Worm (Caenorhabditis elegans) whole organism, midembryonic: ENCODE data around the gene Y43F8C.6.

Source experiments
- T22C8.4 ChIP-seq: fragments of 200-800 bp; sonication (Bioruptor generic); IDR thresholded peaks from 2 replicates; pipeline ENCODE4 v1.3.6; 2022; ENCODE audit warnings: missing genetic modification characterization, missing compliant biosample characterization
- cog-1 ChIP-seq: sonication (generic microtip); optimal IDR thresholded peaks from 2 replicates; lab custom pipeline; 2016; ENCODE audit warnings: missing genetic modification characterization, missing compliant biosample characterization
- flt-1 ChIP-seq: fragments of 200-800 bp; sonication (Bioruptor generic); IDR thresholded peaks from 2 replicates; pipeline ENCODE4 v1.3.6; 2022; ENCODE audit warnings: missing genetic modification characterization, missing compliant biosample characterization
- klf-2 ChIP-seq: fragments of 200-800 bp; sonication (Bioruptor generic); conservative IDR thresholded peaks from 2 replicates; pipeline ENCODE4 v1.3.6; 2022; ENCODE audit warnings: missing genetic modification reagents, missing genetic modification characterization, missing compliant biosample characterization
- med-1 ChIP-seq: sonication (generic microtip); optimal IDR thresholded peaks from 2 replicates; lab custom pipeline; 2017; ENCODE audit warnings: missing genetic modification characterization, mild to moderate bottlenecking, missing compliant biosample characterization, antibody characterized with exemption, missing genetic modification reagents; ENCODE audit not compliant: insufficient read depth
- ref-1 ChIP-seq: fragments of 200-800 bp; sonication (Bioruptor generic); conservative IDR thresholded peaks from 2 replicates; pipeline ENCODE4 v1.3.6; 2022; ENCODE audit warnings: missing genetic modification reagents, missing genetic modification characterization, missing compliant biosample characterization
- tab-1 ChIP-seq: fragments of 200-800 bp; sonication (Bioruptor generic); IDR thresholded peaks from 2 replicates; pipeline ENCODE4 v1.3.6; 2022; ENCODE audit warnings: missing genetic modification characterization, missing compliant biosample characterization
- ztf-23 ChIP-seq: fragments of 200-800 bp; sonication (Bioruptor generic); IDR thresholded peaks from 2 replicates; pipeline ENCODE4 v1.3.6; 2022; ENCODE audit warnings: missing genetic modification reagents, missing genetic modification characterization, missing compliant biosample characterization
- ztf-29 ChIP-seq: fragments of 200-800 bp; sonication (Bioruptor generic); IDR thresholded peaks from 2 replicates; pipeline ENCODE4 v1.3.6; 2022; ENCODE audit warnings: missing genetic modification reagents, missing genetic modification characterization, missing compliant biosample characterization

The Y43F8C.6 gene

DNA sequence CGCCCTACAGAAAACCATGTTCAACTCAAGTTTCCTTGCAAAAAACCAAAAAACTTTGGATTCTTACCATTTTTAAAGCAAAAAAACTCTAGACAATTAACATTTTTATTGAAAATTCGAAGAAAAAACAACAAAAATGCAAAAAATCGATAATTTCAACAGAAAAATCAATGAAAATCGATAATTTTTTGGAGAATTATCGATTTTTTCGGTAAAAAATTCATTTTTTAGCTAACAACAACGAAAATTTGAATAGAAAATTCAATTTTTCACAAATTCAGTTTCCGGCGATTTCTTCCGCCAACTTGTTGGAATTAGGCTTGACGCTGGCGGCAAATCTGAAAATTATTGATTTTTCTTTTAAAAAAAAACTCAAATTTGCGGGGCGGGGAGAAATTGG, 7.8 kb downstream of the Y43F8C.6 start:
- TF ChIP-seq T22C8.4 (GFP tag; lab: Robert Waterston, UW): peak; percentile 91
- no peak for TF ChIP-seq ztf-23

DNA sequence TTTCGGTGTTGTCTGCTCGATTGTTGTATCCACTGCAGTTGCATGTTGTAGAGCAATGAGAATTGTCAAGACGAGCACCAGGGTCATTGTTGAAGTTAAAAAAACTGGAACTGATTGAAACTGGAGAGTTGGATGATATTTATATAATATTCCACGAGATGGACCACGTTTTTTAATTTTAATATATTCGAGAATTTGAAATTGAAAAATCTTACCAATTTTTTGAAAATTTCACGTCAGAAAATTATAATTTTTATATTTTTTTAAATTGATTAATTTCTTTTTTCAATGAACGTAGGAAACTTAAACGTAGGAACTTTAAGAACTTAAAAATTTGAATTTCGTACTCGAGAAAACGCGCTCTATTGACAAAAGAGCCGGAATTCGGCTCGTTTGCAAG, 8.2 kb downstream of the Y43F8C.6 start, which contains the start of gene Y43F8C.5:
Y43F8C.5 (minus strand) TSS at position 101 of the 400 bp plus-strand sequence.
- TF ChIP-seq ztf-29 (GFP tag; lab: Robert Waterston, UW) (no peak), T22C8.4 (GFP tag; lab: Robert Waterston, UW) (no peak), med-1 (GFP tag; lab: Kevin White, UChicago) (no peak), ref-1 (GFP tag; lab: Robert Waterston, UW) (no peak), tab-1 (GFP tag; lab: Robert Waterston, UW) (no peak), cog-1 (no peak), flt-1 (GFP tag; lab: Robert Waterston, UW) (no peak), klf-2 (GFP tag; lab: Robert Waterston, UW) (no peak), ztf-23 (no peak)

DNA sequence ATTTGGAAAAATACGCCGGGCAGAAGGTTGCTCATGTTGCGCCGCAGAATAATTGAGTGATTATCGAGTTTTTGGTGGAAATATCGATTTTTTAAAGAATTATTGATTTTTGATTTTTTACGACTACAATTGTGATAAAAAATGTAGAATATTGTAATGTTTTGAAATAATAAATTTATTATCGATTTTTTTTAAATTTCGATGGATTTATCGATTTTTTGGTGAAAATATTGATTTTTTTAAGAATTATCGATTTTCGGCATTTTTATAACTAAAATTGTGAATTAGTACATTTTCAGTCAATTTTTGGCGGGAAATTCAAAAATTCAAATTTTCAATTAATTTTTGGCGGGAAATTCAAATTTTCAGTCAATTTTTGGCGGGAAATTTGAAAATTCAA, 10.1 kb downstream of the Y43F8C.6 start:
- TF ChIP-seq cog-1 (no peak), T22C8.4 (GFP tag; lab: Robert Waterston, UW) (peak; percentile 93)

DNA sequence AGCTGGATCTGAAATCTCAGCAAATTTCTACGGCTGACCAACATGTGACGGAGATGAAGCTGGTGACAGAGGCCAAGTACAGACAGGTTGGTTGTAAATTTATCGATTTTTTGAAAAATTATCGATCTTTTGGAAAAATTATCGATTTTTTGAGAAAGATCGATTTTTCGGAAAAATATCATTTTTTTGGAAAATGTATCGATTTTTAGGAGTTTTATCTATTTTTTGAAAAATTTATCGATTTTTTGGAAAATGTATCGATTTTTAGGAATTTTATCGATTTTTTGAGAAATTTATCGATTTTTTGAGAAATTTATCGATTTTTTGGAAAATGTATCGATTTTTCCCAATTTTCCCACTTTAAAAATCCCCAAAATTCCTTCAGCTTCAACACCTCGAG, 10.7 kb downstream of the Y43F8C.6 start:
- TF ChIP-seq tab-1 (GFP tag; lab: Robert Waterston, UW) (no peak), klf-2 (GFP tag; lab: Robert Waterston, UW) (peak; percentile 17; the same call in 1 of the 2 replicates), flt-1 (GFP tag; lab: Robert Waterston, UW) (no peak), ref-1 (GFP tag; lab: Robert Waterston, UW) (no peak), T22C8.4 (GFP tag; lab: Robert Waterston, UW) (peak; percentile 99)

DNA sequence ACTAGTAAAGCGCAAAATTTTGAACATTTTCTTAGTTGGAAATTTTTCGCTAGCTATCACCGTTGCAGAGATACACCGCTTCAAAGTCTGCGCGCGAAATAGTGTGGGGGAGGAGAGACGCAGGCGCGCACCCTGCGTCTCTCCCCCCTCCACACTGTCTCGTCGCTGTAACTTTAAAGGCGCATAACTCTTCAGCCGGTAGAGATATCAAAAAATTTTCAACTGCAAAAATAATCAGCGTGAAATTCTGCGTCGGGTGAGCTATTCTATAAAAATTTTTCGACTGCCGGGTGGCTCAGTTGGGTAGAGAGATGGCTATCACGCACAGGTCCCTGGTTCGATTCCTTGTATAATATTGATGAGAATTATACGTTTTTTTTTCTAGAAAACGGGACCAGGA, 11.2 kb downstream of the Y43F8C.6 start:
- TF ChIP-seq ztf-23 (no peak), med-1 (GFP tag; lab: Kevin White, UChicago) (no peak), ztf-29 (GFP tag; lab: Robert Waterston, UW) (no peak), ref-1 (GFP tag; lab: Robert Waterston, UW) (no peak), T22C8.4 (GFP tag; lab: Robert Waterston, UW) (no peak), tab-1 (GFP tag; lab: Robert Waterston, UW) (no peak; the same call in 1 of the 2 replicates), flt-1 (GFP tag; lab: Robert Waterston, UW) (no peak), cog-1 (no peak), klf-2 (GFP tag; lab: Robert Waterston, UW) (no peak)

DNA sequence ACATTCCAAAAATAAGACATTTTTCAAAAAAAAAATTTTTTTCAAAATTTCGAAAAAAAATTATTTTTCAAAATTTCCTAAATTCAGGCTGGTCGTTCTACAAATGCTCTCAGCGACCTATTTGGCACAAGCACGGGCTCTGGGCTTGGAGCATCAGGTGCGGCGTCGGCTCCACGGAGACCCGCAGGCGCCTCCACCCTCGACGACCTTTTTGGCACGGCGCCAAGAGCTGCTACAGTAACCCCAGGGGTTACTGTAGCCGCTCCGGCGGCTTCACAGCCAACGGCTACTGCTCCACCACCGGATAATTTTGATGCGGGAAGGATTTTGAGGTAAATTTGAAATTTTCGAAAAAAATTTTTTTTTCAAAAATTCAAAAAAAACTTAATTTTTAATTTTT, 15.0 kb downstream of the Y43F8C.6 start:
- TF ChIP-seq klf-2 (GFP tag; lab: Robert Waterston, UW): no peak
- no peak for TF ChIP-seq tab-1 (GFP tag; lab: Robert Waterston, UW)

DNA sequence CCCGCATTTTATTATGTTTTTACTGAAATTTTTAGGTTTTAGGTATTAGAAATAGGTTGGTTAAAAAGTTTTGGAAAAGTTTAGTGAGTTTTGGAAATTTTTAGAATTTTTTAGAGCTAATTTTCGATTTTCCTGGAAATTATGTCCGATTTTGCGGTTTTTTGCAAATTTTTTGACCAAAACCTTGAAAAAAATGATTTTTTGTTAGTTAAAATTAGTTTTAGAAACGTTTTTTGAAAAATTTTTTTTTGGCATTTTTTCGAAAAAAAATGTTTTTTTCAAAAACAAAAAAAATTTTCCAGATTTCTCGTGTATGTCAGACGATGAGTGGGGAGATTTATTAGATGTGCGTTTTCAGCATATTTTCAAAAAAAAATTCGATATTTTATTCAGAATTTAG, 16.0 kb downstream of the Y43F8C.6 start, which contains the start of gene dyf-19:
dyf-19 (plus strand) TSS at position 301 of the 400 bp plus-strand sequence.
- TF ChIP-seq tab-1 (GFP tag; lab: Robert Waterston, UW): no peak

DNA sequence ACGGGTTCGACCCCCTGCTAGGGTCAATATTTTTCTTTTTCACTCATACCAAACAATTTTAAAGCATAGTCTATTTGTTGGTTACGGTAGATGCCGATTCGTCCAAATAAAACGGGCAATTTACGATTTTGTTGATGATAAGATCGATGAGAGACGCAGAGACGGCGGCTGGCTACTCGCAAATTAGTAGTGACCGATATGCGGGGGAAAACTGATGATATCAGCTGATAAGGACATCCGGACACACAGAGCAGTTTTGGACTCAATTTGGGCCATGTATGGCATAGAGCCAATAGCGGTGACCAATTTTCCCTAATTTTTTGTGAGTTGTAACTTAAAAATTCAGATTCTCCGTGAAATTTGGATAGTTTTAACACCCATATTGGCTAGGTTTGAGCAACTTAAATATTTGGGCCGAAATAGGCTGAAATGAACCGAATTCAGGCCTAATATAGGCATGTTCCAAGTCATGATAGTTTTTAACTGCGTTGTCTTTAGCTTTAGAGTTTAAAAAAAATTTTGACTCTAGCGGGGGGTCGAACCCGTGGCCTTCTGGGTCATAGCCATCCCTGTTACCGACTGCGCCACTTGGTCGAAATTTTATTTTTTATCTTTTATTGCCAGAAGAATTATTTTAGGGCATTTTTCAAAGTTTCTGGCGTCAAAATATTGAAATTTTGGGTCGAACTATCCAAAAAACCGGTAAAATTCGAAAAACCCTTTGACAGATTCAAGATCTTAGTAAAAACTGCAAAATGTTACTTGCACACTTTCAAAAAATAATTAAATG, 17.0 kb downstream of the Y43F8C.6 start:
- TF ChIP-seq T22C8.4 (GFP tag; lab: Robert Waterston, UW): no peak
- TF ChIP-seq flt-1 (GFP tag; lab: Robert Waterston, UW): no peak
- TF ChIP-seq med-1 (GFP tag; lab: Kevin White, UChicago): no peak
- TF ChIP-seq cog-1: no peak
- no peak for TF ChIP-seq tab-1 (GFP tag; lab: Robert Waterston, UW)
- TF ChIP-seq ref-1 (GFP tag; lab: Robert Waterston, UW): no peak
- TF ChIP-seq klf-2 (GFP tag; lab: Robert Waterston, UW): no peak
- no peak for TF ChIP-seq ztf-23

DNA sequence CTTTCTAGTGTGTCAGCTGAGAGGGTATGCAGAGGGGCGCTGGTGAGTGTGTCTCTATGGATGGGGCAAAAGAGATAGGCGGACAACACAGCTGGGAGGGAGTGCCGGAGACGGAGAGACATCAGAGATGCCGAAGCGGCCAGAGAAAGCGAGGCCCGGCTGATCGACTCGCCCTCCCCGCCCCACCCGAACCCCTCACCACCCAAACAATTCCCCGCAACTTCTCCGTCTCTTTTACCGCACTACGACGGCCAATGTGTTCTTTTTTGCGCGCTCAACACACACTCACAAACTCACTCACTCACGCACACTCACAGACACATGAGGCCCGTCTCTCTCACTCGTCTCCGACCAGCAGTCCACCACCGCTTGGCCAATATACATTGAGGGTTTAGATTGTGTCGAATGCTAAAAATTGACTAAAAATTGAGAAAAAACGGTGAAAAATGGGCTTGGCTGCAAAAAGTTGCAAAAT, 18.2 kb downstream of the Y43F8C.6 start, which contains the start of gene Y43F8C.3:
Y43F8C.3 (minus strand) TSS at position 187 of the 475 bp plus-strand sequence.
- TF ChIP-seq flt-1 (GFP tag; lab: Robert Waterston, UW) (peak; percentile 52; the same call in 1 of the 2 replicates), T22C8.4 (GFP tag; lab: Robert Waterston, UW) (no peak)

DNA sequence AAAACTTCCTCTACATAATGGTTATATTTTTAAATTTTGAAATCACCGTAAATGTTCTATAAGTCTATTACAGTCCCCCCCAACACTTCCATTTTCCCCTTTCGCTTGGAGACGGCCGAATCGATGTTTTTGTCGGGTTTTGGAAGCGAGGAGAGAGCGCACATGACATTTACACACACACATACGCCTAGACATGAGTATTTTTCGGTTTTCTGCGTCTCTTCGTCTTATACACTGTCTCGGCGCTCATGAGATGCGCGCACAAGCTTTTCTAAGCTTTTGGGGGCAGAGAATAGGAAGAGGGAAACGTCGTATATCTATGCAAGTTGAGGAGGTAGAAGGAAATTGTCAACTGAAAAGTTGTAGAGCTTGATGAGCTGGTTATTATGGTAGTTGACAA, 20.6 kb downstream of the Y43F8C.6 start:
- TF ChIP-seq ztf-23: 0 out of 2 replicates have a peak, but pooled peaks have one; percentile 15
- no peak for TF ChIP-seq med-1 (GFP tag; lab: Kevin White, UChicago)

DNA sequence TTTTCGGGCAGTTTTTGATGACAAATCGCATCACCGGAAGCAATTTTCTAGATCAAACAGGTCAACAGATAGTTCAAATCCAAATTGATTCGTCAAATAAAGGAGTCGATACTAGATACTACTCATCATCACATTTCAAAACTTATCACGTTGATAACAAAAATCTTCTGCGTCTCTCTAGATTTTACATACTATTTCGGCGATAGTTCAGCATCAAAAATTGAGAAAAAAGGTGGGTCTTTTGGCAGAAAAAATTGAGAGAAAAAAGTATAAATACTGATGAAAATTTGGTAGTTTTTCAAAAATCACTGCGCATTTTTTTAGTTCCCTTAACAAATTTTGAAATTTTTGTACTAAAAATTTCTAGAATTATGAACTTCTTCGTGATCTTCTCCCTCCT, 27.5 kb downstream of the Y43F8C.6 start, which contains the start of gene nlp-26:
nlp-26 (plus strand) TSS at position 301 of the 400 bp plus-strand sequence.
- TF ChIP-seq klf-2 (GFP tag; lab: Robert Waterston, UW) (no peak), ztf-23 (no peak)
